Worm (Caenorhabditis elegans): ENCODE measurements around the gene mrp-5.
A peak's percentile ranks its signal among the peaks of the same experiment; 100 is the strongest.

mrp-5 gene

DNA sequence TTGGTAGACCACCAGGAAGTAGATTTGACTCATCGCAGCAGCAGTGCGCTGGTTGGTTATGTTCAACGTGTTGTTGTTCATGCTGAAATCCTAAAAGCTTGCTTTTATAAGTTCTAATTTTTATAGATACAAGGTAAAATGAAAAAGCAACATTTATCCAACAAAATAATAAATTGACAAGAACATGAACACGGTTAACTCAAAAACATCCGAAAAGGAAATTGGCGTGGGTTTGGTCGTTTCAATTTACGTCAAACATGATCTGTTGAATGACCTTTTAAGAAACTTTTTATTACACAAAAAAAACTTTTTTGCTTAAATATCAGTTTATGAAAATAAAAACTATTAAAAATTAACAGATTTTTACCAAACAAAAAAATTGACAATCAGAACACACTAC is 17.3 kb downstream of the mrp-5 start, which contains the start of gene ntr-2:
ntr-2 (minus strand) TSS at position 101 of the 400 bp plus-strand sequence.
- no peak for TF ChIP-seq attf-4 (tag; optimal IDR thresholded peaks at IDR 0.05)
- TF ChIP-seq jun-1 (tag; optimal IDR thresholded peaks at IDR 0.05), result no peak
- TF ChIP-seq madf-9 (GFP tag; conservative IDR thresholded peaks at IDR 0.05), result no peak
- no peak for TF ChIP-seq dmd-8 (GFP tag; IDR thresholded peaks at IDR 0.05)
- no peak for TF ChIP-seq unc-39 (tag; optimal IDR thresholded peaks at IDR 0.05)
- no peak for TF ChIP-seq nhr-6 (tag; optimal IDR thresholded peaks at IDR 0.05)
- no peak for TF ChIP-seq T26A8.4 (GFP tag; IDR thresholded peaks at IDR 0.05)
- TF ChIP-seq nhr-102 (tag; optimal IDR thresholded peaks at IDR 0.05), result no peak
- TF ChIP-seq D1046.2 (GFP tag; IDR thresholded peaks at IDR 0.05), result no peak
- no peak for TF ChIP-seq daf-19 (GFP tag; conservative IDR thresholded peaks at IDR 0.05)
- TF ChIP-seq daf-8 (GFP tag; IDR thresholded peaks at IDR 0.05), result no peak
- TF ChIP-seq daf-12 (tag; optimal IDR thresholded peaks at IDR 0.05), result no peak
- TF ChIP-seq ceh-32 (tag; optimal IDR thresholded peaks at IDR 0.05; ENCODE audit: poor library complexity), result no peak

DNA sequence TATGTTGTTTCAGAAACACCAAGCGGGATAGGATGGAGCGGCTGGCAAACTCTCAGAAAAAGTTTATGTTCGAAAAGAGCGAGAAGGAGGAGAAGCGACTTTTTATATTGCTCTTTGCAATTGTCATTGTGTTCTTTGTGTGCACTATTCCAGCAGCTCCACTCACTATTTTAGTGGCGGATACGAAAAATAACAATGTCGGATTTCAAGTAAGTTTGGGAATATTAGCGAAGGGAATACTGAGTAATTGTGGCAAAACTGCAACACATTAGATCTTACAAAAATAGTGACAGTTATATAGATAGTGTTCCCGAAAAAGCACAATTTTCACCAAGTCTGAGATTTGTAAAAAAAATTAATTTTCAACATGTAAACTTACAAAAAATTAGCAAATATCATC is 23.4 kb downstream of the mrp-5 start:
- TF ChIP-seq aha-1 (tag), result peak; percentile 90
- no peak for TF ChIP-seq nhr-111 (GFP tag; optimal IDR thresholded peaks at IDR 0.05)

DNA sequence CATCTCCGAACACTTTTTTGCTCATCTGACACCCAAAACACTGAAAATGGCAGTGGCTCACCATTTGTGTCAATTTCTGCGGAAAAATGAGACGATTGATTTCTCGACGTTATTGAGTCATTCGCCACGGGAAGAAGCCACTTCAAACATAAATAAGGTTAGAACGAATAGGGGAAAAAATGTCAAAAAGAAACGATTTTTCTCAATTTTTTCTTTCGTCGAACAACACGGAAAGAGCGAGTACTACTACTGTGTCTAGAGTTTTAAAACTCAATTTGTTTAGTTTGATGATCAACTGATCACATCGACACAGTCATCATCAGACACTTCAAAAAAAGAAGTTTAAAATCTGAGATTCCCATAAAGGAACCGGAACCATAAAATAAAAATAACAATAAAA is 25.2 kb downstream of the mrp-5 start:
- TF ChIP-seq unc-62 (GFP tag; optimal IDR thresholded peaks at IDR 0.05 in 1 of 2), result peak in 1 of 2 experiments; percentile 90
- TF ChIP-seq unc-62 (tag; optimal IDR thresholded peaks at IDR 0.05), result no peak
- no peak for TF ChIP-seq lir-3 (tag; optimal IDR thresholded peaks at IDR 0.05)
- TF ChIP-seq fkh-10 (GFP tag; optimal IDR thresholded peaks at IDR 0.05), result peak; percentile 53

DNA sequence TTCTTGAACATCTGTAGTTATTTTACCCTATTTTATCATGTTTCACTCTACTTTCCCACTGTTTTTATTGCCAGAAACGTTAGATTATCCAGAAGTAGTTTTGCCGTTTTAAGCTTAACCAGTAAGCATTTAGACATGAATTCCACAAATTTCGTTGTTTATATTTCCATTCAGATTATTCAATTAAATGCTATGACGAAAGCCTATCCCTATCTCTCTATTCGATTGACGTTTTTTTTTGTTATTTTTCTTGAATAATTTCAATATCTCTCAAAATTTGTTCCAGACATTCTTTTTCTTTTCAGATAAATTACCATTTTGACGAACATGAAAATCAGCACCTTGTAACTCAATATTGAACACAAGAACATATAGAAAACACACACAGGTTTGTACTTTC is 27.6 kb downstream of the mrp-5 start, which contains the start of gene npr-40:
npr-40 (plus strand) TSS at position 301 of the 400 bp plus-strand sequence.
- TF ChIP-seq aha-1 (tag), result peak; percentile 4
- no peak for TF ChIP-seq attf-4 (tag; optimal IDR thresholded peaks at IDR 0.05)

DNA sequence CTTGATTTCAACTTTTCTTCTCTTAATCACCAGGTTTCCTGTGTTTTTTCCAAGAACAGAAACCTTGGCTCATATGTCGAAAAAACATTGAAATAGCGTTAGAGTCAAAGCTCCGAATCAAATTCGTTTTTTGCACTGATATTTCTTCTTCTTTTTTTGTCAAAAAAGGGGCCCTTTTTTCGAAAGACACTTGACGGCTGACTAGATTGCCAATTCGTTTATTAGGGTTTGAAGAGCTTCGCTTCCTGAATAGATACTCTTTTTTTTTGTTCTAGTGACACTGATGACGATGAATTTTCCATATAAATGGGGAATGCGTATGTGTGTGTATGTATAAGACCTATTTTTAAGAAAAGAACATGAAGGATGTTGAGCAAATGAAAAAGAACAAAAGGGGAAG is 29.4 kb downstream of the mrp-5 start:
- TF ChIP-seq fkh-10 (GFP tag; optimal IDR thresholded peaks at IDR 0.05), result peak; percentile 46
- no peak for TF ChIP-seq madf-5 (GFP tag; IDR thresholded peaks at IDR 0.05)

DNA sequence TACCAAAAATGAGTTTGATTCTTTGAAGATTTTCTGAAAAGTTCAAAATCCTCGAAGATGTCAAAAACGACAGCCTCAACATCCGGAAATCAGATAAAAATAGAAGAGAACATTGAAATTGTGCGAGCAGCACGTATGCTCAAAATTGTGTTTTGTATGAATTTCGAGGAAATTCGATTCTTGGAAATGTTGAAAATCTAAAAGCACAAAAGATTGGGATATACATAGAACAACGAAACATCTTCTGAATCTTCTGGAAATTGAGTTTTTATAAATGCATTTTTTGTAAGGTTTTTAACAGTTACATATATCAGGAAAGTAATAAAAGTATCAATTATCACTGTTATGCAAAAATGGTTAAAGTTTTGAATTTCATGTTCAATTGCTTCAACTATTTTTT is 35.4 kb downstream of the mrp-5 start:
- no peak for TF ChIP-seq snpc-4 (tag; optimal IDR thresholded peaks at IDR 0.05)
- no peak for TF ChIP-seq F10B5.3 (tag; optimal IDR thresholded peaks at IDR 0.05)
- TF ChIP-seq unc-62 (GFP tag; optimal IDR thresholded peaks at IDR 0.05 in 1 of 2), result peak in 1 of 2 experiments; percentile 67
- TF ChIP-seq unc-62 (tag; optimal IDR thresholded peaks at IDR 0.05), result no peak
- peak; percentile 33 for TF ChIP-seq fkh-10 (GFP tag; optimal IDR thresholded peaks at IDR 0.05)

DNA sequence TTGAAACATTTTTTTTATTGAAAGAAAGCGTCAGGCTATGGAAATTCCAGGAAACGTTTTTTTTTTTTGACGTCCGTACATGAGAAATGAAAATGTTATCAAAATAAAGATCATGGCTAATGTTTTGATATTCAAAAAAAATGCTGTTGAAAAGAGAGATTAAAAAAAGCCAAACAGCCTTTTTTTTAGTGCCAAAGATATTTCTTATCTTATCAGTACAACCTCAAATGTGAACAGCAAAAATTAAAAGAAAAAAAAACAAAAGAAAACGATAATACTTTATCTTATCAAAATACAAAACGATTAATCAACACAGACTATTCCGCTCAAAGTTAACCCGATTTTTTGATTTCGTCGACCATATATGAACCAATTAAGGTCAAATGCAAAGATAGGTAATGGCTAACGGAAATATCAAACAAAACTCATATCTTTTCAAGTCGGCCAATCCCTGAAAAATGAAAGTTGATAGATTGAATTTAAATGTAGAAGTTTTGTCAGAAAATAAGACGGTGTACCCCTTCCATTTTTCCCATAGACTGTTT is 38.8 kb downstream of the mrp-5 start:
- TF ChIP-seq tag-97 (GFP tag; IDR thresholded peaks at IDR 0.05), result no peak
- TF ChIP-seq nhr-28 (tag; optimal IDR thresholded peaks at IDR 0.05), result peak; percentile 26
- TF ChIP-seq unc-62 (GFP tag; optimal IDR thresholded peaks at IDR 0.05 in 1 of 2), result peak in 1 of 2 experiments; percentile 54
- TF ChIP-seq unc-62 (tag; optimal IDR thresholded peaks at IDR 0.05), result no peak

DNA sequence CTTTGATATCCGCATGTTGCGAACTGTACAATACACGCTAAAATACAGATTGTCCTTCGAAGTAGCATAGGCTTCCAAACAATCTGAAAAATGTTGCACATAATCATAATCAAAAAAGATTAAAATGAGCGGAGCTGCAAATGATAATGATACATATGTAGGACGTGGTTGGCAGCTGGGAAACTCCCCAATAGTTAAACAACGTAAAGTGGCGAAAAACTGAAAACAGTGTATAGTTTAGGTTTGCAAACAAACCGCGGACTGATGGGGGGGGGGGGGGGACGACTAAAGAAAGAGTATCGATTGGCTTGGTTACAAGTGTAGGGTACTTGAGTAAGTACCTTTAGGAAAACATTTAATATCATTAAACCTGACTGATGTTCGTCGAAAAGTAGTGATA is 41.0 kb downstream of the mrp-5 start, which contains the start of gene hex-5:
hex-5 (minus strand) TSS at position 101 of the 400 bp plus-strand sequence.
- TF ChIP-seq aha-1 (tag) (peak; percentile 23), attf-4 (tag; optimal IDR thresholded peaks at IDR 0.05) (no peak), unc-62 (GFP tag; optimal IDR thresholded peaks at IDR 0.05 in 1 of 2) (peak in 1 of 2 experiments; percentile 40), unc-62 (tag; optimal IDR thresholded peaks at IDR 0.05) (no peak)

DNA sequence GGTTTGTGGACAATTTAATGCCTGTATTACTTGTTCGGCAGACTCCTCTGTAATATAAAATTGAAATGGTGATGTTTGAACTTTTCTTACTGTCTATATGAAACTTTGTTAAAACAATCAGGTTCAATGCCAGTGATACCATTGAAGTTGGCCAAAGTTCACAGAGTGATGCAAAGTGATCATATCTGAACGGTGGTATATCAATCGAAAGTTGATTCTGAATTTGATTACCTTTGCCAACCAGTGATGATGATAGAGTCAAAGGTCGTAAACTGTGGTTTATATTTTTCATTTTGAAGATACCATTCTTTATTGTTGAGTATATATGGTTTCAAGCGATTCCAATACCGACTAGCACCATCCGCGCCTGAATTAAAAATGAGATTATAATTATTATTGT is 42.7 kb downstream of the mrp-5 start:
- no peak for TF ChIP-seq ceh-62 (tag; optimal IDR thresholded peaks at IDR 0.05)
- TF ChIP-seq unc-62 (GFP tag; optimal IDR thresholded peaks at IDR 0.05 in 1 of 2), result peak in 1 of 2 experiments; percentile 56
- TF ChIP-seq unc-62 (tag; optimal IDR thresholded peaks at IDR 0.05), result no peak

All from whole organism, L4 larva.